Fruit fly (Drosophila melanogaster) whole organism, embryonic: Measurements from ENCODE around the gene spo.

Source experiments
- B-H1 ChIP-seq: fragments of 200-800 bp; sonication (Bioruptor generic); IDR thresholded peaks from 3 replicates; pipeline ENCODE4 v1.3.6; 2022; ENCODE audit warnings: missing biosample characterization, missing genetic modification characterization
- CG10147 ChIP-seq: fragments of 200-800 bp; sonication (Bioruptor generic); optimal IDR thresholded peaks from 2 replicates; lab custom pipeline; 2019; ENCODE audit warnings: missing biosample characterization, mild to moderate bottlenecking, missing genetic modification characterization, moderate library complexity
- CG11695 ChIP-seq: fragments of 200-800 bp; sonication (Bioruptor generic); IDR thresholded peaks from 3 replicates; pipeline ENCODE4 v1.3.6; 2022; ENCODE audit warnings: missing biosample characterization, missing genetic modification characterization
- CG12942 ChIP-seq: fragments of 200-800 bp; sonication (Bioruptor generic); optimal IDR thresholded peaks from 3 replicates; lab custom pipeline; 2016; ENCODE audit warnings: missing biosample characterization, missing genetic modification characterization
- CG13287 ChIP-seq: fragments of 200-800 bp; sonication (Bioruptor generic); IDR thresholded peaks from 2 replicates; pipeline ENCODE4 v1.3.6; 2022; ENCODE audit warnings: missing biosample characterization, missing genetic modification characterization; ENCODE audit not compliant: partially characterized antibody
- CG13424 ChIP-seq: fragments of 200-800 bp; sonication (Bioruptor generic); optimal IDR thresholded peaks from 2 replicates; lab custom pipeline; 2019; ENCODE audit warnings: missing biosample characterization, mild to moderate bottlenecking, missing genetic modification characterization, moderate library complexity
- CG13624 ChIP-seq: fragments of 200-800 bp; sonication (Bioruptor generic); optimal IDR thresholded peaks from 2 replicates; lab custom pipeline; 2016; ENCODE audit warnings: missing biosample characterization, missing genetic modification characterization
- CG1792 ChIP-seq: fragments of 200-800 bp; sonication (Bioruptor generic); optimal IDR thresholded peaks from 2 replicates; lab custom pipeline; 2016; ENCODE audit warnings: missing biosample characterization, missing genetic modification characterization
- CG5245 ChIP-seq: fragments of 200-800 bp; sonication (Bioruptor generic); optimal IDR thresholded peaks from 3 replicates; lab custom pipeline; 2016; ENCODE audit warnings: missing biosample characterization, missing genetic modification characterization
- CG6689 ChIP-seq: fragments of 200-800 bp; sonication (Bioruptor generic); IDR thresholded peaks from 2 replicates; pipeline ENCODE4 v1.3.6; 2022; ENCODE audit warnings: missing biosample characterization, missing genetic modification characterization
- CG6813 ChIP-seq: fragments of 200-800 bp; sonication (Bioruptor generic); optimal IDR thresholded peaks from 2 replicates; lab custom pipeline; 2017; ENCODE audit warnings: missing biosample characterization, missing genetic modification characterization, mild to moderate bottlenecking, moderate library complexity, missing genetic modification reagents
- CG7372 ChIP-seq: fragments of 200-800 bp; sonication (Bioruptor generic); IDR thresholded peaks from 2 replicates; pipeline ENCODE4 v1.3.6; 2022; ENCODE audit warnings: missing biosample characterization, missing genetic modification characterization
- E2f1 ChIP-seq: fragments of 200-800 bp; sonication (Bioruptor generic); IDR thresholded peaks from 2 replicates; pipeline ENCODE4 v1.3.6; 2022; ENCODE audit warnings: missing biosample characterization, missing genetic modification characterization
- Ets65A ChIP-seq: fragments of 200-800 bp; sonication (Bioruptor generic); peaks from one replicate; lab custom pipeline; 2016; ENCODE audit warnings: missing biosample characterization, missing genetic modification characterization
- Gsc ChIP-seq: fragments of 200-800 bp; sonication (Bioruptor generic); IDR thresholded peaks from 2 replicates; pipeline ENCODE4 v1.3.6; 2022; ENCODE audit warnings: missing biosample characterization, missing genetic modification characterization
- MTF-1 ChIP-seq: fragments of 200-800 bp; sonication (Bioruptor generic); optimal IDR thresholded peaks from 2 replicates; lab custom pipeline; 2018; ENCODE audit warnings: missing biosample characterization, mild to moderate bottlenecking, missing genetic modification characterization, borderline replicate concordance
- Mad ChIP-seq: fragments of 200-800 bp; sonication (Bioruptor generic); optimal IDR thresholded peaks from 2 replicates; lab custom pipeline; 2016; ENCODE audit warnings: missing biosample characterization, missing genetic modification characterization
- Nf-YB ChIP-seq: fragments of 200-800 bp; sonication (Bioruptor generic); optimal IDR thresholded peaks from 3 replicates; lab custom pipeline; 2019; ENCODE audit warnings: missing biosample characterization, mild to moderate bottlenecking, missing genetic modification characterization, moderate library complexity
- Oli ChIP-seq: fragments of 200-800 bp; sonication (Bioruptor generic); optimal IDR thresholded peaks from 2 replicates; lab custom pipeline; 2018; ENCODE audit warnings: missing biosample characterization, mild to moderate bottlenecking, missing genetic modification characterization, moderate library complexity
- Ptx1 ChIP-seq: fragments of 200-800 bp; sonication (Bioruptor generic); IDR thresholded peaks from 2 replicates; pipeline ENCODE4 v1.3.6; 2022; ENCODE audit warnings: missing biosample characterization, missing genetic modification characterization
- Sox102F ChIP-seq: fragments of 200-800 bp; sonication (Bioruptor generic); optimal IDR thresholded peaks from 2 replicates; lab custom pipeline; 2018; ENCODE audit warnings: missing biosample characterization, mild to moderate bottlenecking, missing genetic modification characterization, moderate library complexity
- Trl ChIP-seq, 3 experiments: fragments of >200 bp in 2 of 3; fragments of 200-800 bp in 1 of 3; sonication (Bioruptor generic) in 1 of 3; optimal IDR thresholded peaks; 2 replicates in 1 of 3; 3 replicates in 2 of 3; lab custom pipeline; 2016 to 2017; ENCODE audit warnings: missing biosample characterization in 1 of 3, missing genetic modification characterization in 1 of 3
- al ChIP-seq: fragments of 200-800 bp; sonication (Bioruptor generic); IDR thresholded peaks from 2 replicates; pipeline ENCODE4 v1.3.6; 2022; ENCODE audit warnings: missing biosample characterization, missing genetic modification characterization
- bigmax ChIP-seq: fragments of 200-800 bp; sonication (Bioruptor generic); optimal IDR thresholded peaks from 2 replicates; lab custom pipeline; 2018; ENCODE audit warnings: missing biosample characterization, mild to moderate bottlenecking, missing genetic modification characterization
- bowl ChIP-seq: fragments of 200-800 bp; sonication (Bioruptor generic); IDR thresholded peaks from 2 replicates; pipeline ENCODE4 v1.3.6; 2022; ENCODE audit warnings: missing biosample characterization, missing genetic modification characterization
- cato ChIP-seq: fragments of 200-800 bp; sonication (Bioruptor generic); optimal IDR thresholded peaks from 2 replicates; lab custom pipeline; 2016; ENCODE audit warnings: missing biosample characterization, missing genetic modification characterization, borderline replicate concordance
- dmrt99B ChIP-seq: fragments of 200-800 bp; sonication (Bioruptor generic); optimal IDR thresholded peaks from 2 replicates; lab custom pipeline; 2018; ENCODE audit warnings: missing biosample characterization, mild to moderate bottlenecking, missing genetic modification characterization, moderate library complexity
- dpn ChIP-seq, 2 experiments: fragments of 200-800 bp; sonication (Bioruptor generic); optimal IDR thresholded peaks; 3 replicates each; lab custom pipeline; 2016; ENCODE audit warnings: missing biosample characterization in 2 of 2, missing genetic modification characterization in 2 of 2
- ems ChIP-seq: fragments of 200-800 bp; sonication (Bioruptor generic); optimal IDR thresholded peaks from 3 replicates; lab custom pipeline; 2016; ENCODE audit warnings: missing biosample characterization, missing genetic modification characterization
- gem ChIP-seq: fragments of 200-800 bp; sonication (Bioruptor generic); optimal IDR thresholded peaks from 2 replicates; lab custom pipeline; 2019; ENCODE audit warnings: missing biosample characterization, mild to moderate bottlenecking, missing genetic modification characterization, moderate library complexity
- gsb ChIP-seq: fragments of 200-800 bp; sonication (Bioruptor generic); IDR thresholded peaks from 2 replicates; pipeline ENCODE4 v1.3.6; 2022; ENCODE audit warnings: missing biosample characterization, missing genetic modification characterization
- jigr1 ChIP-seq: fragments of 200-800 bp; sonication (Bioruptor generic); IDR thresholded peaks from 3 replicates; pipeline ENCODE4 v1.3.6; 2022; ENCODE audit warnings: missing biosample characterization, missing genetic modification characterization
- luna ChIP-seq: fragments of 200-800 bp; sonication (Bioruptor generic); optimal IDR thresholded peaks from 2 replicates; lab custom pipeline; 2016; ENCODE audit warnings: missing biosample characterization, missing genetic modification characterization
- nmo ChIP-seq: fragments of 200-800 bp; sonication (Bioruptor generic); optimal IDR thresholded peaks from 2 replicates; lab custom pipeline; 2018; ENCODE audit warnings: missing biosample characterization, mild to moderate bottlenecking, missing genetic modification characterization, moderate library complexity
- org-1 ChIP-seq: fragments of 200-800 bp; sonication (Bioruptor generic); optimal IDR thresholded peaks from 2 replicates; lab custom pipeline; 2017; ENCODE audit warnings: missing biosample characterization, missing genetic modification characterization
- pita ChIP-seq: fragments of 200-800 bp; sonication (Bioruptor generic); optimal IDR thresholded peaks from 2 replicates; lab custom pipeline; 2017; ENCODE audit warnings: missing biosample characterization, mild to moderate bottlenecking, missing genetic modification characterization
- repo ChIP-seq: fragments of 200-800 bp; sonication (Bioruptor generic); optimal IDR thresholded peaks from 2 replicates; lab custom pipeline; 2016; ENCODE audit warnings: missing biosample characterization, missing genetic modification characterization
- sna ChIP-seq: fragments of 200-800 bp; sonication (Bioruptor generic); IDR thresholded peaks from 2 replicates; pipeline ENCODE4 v1.3.6; 2022; ENCODE audit warnings: missing biosample characterization, missing genetic modification characterization; ENCODE audit not compliant: partially characterized antibody
- toy ChIP-seq: fragments of 200-800 bp; sonication (Bioruptor generic); IDR thresholded peaks from 2 replicates; pipeline ENCODE4 v1.3.6; 2022; ENCODE audit warnings: missing biosample characterization, missing genetic modification characterization
- tup ChIP-seq: fragments of 200-800 bp; sonication (Bioruptor generic); optimal IDR thresholded peaks from 2 replicates; lab custom pipeline; 2016; ENCODE audit warnings: missing biosample characterization, mild to moderate bottlenecking, missing genetic modification characterization, moderate library complexity

spo gene

DNA sequence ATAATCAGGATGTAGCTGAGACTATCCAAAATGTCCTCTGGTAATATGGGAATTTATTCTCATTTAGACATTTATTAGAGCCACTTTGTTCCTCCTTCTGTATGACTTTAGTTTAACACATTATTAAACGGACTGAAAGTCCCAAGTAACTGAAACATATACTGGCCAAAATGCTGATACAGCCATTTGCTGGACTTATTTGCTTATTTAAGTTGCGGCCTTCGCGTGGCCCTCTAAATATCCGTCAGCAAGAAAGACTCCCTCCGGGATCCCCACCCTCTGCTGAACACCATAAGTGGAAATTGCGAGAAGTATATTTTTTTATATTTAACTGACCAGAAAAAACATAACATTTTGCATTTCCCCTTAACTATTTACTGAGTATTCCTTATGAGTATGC lies at the start of gene spo:
Gene spo, minus strand, starts transcription at position 135 of the 400 bp plus-strand sequence.
- TF ChIP-seq CG6689 (GFP tag; lab: Robert Waterston, UW) (no peak), repo (GFP tag; lab: Kevin White, UChicago) (no peak), toy (no peak), luna (GFP tag; lab: Kevin White, UChicago) (no peak), ems (GFP tag; lab: Kevin White, UChicago) (no peak), cato (GFP tag; lab: Kevin White, UChicago) (no peak), Ptx1 (GFP tag; lab: Robert Waterston, UW) (no peak), Gsc (GFP tag; lab: Robert Waterston, UW) (no peak), org-1 (GFP tag; lab: Kevin White, UChicago) (no peak), Trl (optimal IDR thresholded peaks at IDR 0.05; lab: Kevin White, UChicago) (no peak), Trl (GFP tag; optimal IDR thresholded peaks at IDR 0.05; lab: Kevin White, UChicago) (no peak), dpn (GFP tag; optimal IDR thresholded peaks at IDR 0.05; lab: Kevin White, UChicago) (no peak), gsb (GFP tag; lab: Robert Waterston, UW) (no peak), MTF-1 (no peak), CG10147 (GFP tag; lab: Kevin White, UChicago) (no peak), CG11695 (GFP tag; lab: Robert Waterston, UW) (no peak), al (GFP tag; lab: Robert Waterston, UW) (no peak), CG1792 (GFP tag; lab: Kevin White, UChicago) (no peak), jigr1 (no peak), dmrt99B (tag; lab: Kevin White, UChicago) (no peak), bigmax (GFP tag; lab: Kevin White, UChicago) (no peak)

DNA sequence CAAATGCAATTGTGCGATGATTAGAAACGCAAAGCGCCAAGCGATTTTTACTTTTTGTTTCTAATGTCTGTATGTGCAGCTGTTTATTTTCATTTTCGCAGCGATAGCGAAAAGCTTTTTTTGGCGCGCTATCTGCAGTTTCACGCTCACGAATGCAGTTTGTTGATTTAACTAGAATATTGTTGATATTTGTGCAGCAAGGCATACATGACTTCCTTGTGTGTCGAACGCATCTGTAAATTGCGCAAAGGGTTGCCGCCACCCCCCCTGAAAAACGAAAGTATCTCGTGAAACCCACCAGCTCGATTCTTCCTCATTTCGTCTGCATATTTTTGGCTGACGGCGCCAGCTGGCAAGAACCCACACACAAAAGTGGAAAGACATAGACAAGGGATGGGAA lies 49.2 kb upstream of the spo start:
- TF ChIP-seq Sox102F (GFP tag; lab: Kevin White, UChicago), result no peak
- no peak for TF ChIP-seq jigr1
- no peak for TF ChIP-seq CG5245
- TF ChIP-seq CG6813 (GFP tag; lab: Kevin White, UChicago), result no peak

DNA sequence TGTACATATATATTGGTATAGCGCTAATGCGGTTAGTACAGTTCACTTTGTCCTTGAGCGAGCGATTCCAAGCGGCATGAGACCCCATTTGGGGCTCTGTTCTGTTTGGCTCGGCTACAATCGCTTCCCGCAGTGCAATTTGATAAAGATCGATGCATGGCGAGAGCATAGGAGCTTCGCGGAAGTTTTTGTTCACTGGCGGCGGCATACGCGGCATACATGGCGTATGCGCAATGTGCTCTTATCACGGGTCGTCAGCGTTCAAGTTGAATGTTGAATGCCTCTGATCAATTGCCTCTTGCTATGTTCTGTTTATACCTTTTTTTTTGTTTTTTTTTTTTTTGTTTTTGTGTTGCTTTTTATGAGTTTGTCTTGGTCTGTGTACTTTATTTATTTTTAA lies 48.7 kb upstream of the spo start:
- TF ChIP-seq CG13624 (no peak), CG7372 (peak; percentile 50; the same call in 1 of the 2 replicates), Ets65A (peak; percentile 73), E2f1 (GFP tag; lab: Robert Waterston, UW) (no peak), CG12942 (GFP tag; lab: Kevin White, UChicago) (no peak)
- TF ChIP-seq, all 482 proteins: peak for 2

DNA sequence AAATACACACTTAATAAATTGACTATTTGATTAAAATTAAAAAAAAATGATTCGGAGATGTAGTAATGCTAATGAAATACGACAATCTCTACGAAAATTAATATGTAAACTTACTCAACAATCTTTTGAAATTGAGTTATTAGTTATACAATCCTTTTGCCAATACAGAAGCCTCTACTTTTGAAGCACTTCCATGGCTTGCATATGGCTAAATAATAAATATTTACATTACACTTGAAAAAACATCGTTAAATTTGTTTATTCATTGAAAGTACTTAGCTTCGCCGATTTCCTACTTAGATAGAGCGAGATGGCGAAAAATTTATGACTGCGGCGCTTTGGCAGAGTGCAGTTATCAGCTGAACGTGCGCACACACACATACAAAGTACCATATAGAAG lies 48.3 kb upstream of the spo start:
- TF ChIP-seq Nf-YB (GFP tag; lab: Kevin White, UChicago) (no peak), tup (GFP tag; lab: Kevin White, UChicago) (no peak), pita (no peak), sna (GFP tag; lab: Robert Waterston, UW) (no peak), nmo (GFP tag; lab: Kevin White, UChicago) (no peak), Oli (tag; lab: Kevin White, UChicago) (no peak), B-H1 (GFP tag; lab: Robert Waterston, UW) (no peak), gem (tag; lab: Kevin White, UChicago) (no peak), Mad (GFP tag; lab: Kevin White, UChicago) (no peak), CG13287 (GFP tag; lab: Robert Waterston, UW) (no peak), bowl (GFP tag; lab: Robert Waterston, UW) (no peak), E2f1 (GFP tag; lab: Robert Waterston, UW) (no peak), CG13424 (tag; lab: Kevin White, UChicago) (no peak)
